Worm (Caenorhabditis elegans): Measurements from ENCODE around the gene F54H5.2.

F54H5.2 gene

ce11 chrII:6589408-6589807 is 37.9 kb upstream of the F54H5.2 start, which contains the start of gene vps-32.1:
TSS of gene vps-32.1 (plus strand) at chrII:6589708.
- TF ChIP-seq pha-4 (tag; optimal IDR thresholded peaks at IDR 0.05) (peak; percentile 21), fos-1 (tag; optimal IDR thresholded peaks at IDR 0.05) (peak; percentile 19), pqm-1 (tag; optimal IDR thresholded peaks at IDR 0.05) (peak; percentile 49), unc-39 (tag; optimal IDR thresholded peaks at IDR 0.05) (no peak)

DNA sequence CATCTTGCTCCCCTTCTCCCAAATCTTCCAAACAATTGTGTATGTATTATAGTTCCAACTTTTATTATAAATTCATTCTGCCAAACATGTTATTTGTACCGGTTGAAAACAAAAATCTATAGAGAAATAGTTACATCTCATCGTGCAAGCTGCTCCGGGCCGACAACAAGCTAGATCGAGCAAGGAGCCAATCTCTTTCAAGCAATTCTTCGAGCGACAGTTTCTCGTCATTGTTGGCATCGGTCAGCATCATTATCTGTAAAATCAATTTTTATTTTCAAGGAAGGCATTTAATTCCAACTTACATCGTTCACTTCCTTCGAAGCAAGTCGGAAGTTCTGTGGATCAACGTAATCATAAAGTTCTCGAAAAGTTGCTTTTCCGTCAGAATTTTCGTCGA is 36.3 kb upstream of the F54H5.2 start:
- TF ChIP-seq ama-1 (optimal IDR thresholded peaks at IDR 0.05) (peak; percentile 70), jun-1 (tag; optimal IDR thresholded peaks at IDR 0.05) (no peak), lin-39 (tag; optimal IDR thresholded peaks at IDR 0.05) (no peak)

ce11 chrII:6592251-6592650 is 35.0 kb upstream of the F54H5.2 start, which contains the start of gene C56C10.9:
TSS of gene C56C10.9 (minus strand) at chrII:6592351.
- TF ChIP-seq pha-4 (tag; optimal IDR thresholded peaks at IDR 0.05) (no peak), nhr-28 (tag; optimal IDR thresholded peaks at IDR 0.05) (no peak), ceh-28 (tag; optimal IDR thresholded peaks at IDR 0.05) (no peak)

DNA sequence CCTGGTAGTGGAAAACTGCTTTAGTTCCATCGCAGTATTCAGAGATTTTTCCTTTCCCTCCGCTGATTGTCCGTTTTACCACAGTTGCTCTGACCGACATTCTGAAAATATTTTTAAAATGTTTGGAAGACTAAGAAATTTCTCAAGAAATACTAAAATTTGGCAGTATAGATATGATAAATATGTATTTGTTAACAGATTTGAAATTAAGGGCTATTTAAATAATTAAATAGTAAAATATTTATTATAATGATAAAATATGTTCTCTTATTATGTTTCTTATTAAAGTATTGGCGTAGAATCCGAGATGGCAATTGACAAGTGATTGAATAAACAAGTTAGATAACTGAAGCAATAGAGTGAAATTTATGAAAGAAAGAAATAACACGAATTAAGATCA is 33.1 kb upstream of the F54H5.2 start, which contains the start of gene aipr-1:
aipr-1 (minus strand) TSS at position 101 of the 400 bp plus-strand sequence.
- TF ChIP-seq nhr-12 (tag; optimal IDR thresholded peaks at IDR 0.05) = no peak
- no peak for TF ChIP-seq aly-2 (tag; optimal IDR thresholded peaks at IDR 0.05)
- no peak for TF ChIP-seq ceh-9 (tag; optimal IDR thresholded peaks at IDR 0.05)
- TF ChIP-seq pqm-1 (tag; optimal IDR thresholded peaks at IDR 0.05) = no peak
- TF ChIP-seq nhr-77 (tag; optimal IDR thresholded peaks at IDR 0.05) = no peak
- no peak for TF ChIP-seq nhr-237 (tag; optimal IDR thresholded peaks at IDR 0.05)
- TF ChIP-seq daf-12 (tag; optimal IDR thresholded peaks at IDR 0.05) = no peak
- TF ChIP-seq sea-2 (GFP tag; optimal IDR thresholded peaks at IDR 0.05) = no peak
- TF ChIP-seq egl-27 (tag; optimal IDR thresholded peaks at IDR 0.05) = no peak
- no peak for TF ChIP-seq lsy-12 (tag; optimal IDR thresholded peaks at IDR 0.05)
- TF ChIP-seq elt-3 (tag; optimal IDR thresholded peaks at IDR 0.05) = no peak
- TF ChIP-seq eor-1 (tag; optimal IDR thresholded peaks at IDR 0.05) = no peak
- no peak for TF ChIP-seq elt-2 (tag; optimal IDR thresholded peaks at IDR 0.05)
- TF ChIP-seq hmg-11 (tag; optimal IDR thresholded peaks at IDR 0.05) = no peak
- TF ChIP-seq ama-1 (optimal IDR thresholded peaks at IDR 0.05) = no peak

DNA sequence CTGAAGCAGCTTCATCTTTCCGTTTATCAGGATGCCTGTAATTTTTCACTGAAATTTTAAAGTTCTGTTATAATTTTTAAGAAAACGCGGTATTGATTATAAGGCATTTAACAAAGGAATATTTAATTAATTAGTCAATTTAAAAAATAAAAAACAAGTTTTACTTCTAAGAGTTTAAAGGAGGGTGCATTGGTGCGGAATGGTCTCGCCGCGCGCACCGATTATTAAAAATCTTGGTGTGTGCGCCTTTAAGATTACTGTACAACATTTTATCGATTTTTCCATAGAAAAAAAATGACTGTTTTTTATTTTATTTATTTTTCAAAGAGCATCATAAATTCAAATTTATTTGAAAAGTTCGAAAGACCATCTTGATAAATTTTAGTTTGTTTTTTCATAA is 29.8 kb upstream of the F54H5.2 start:
- TF ChIP-seq pqm-1 (tag; optimal IDR thresholded peaks at IDR 0.05) = no peak
- no peak for TF ChIP-seq nhr-237 (tag; optimal IDR thresholded peaks at IDR 0.05)

DNA sequence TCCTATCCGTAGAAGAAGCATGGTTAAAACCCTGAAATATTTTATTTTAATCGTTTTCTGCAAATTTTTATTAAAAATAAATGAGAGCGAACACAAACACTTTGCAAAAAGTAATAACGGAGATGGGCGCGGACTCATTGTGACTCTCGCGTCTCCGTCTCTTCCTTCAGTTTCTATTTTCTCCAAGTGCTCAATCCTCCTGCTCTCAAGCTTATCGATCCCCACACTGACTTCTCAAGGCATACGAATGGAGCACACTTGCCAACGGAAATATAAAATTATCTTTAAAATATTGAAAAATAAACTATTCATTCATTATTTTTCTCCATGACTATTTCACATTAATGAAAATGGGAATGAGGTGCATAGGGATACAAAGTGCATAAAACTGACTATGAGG is 29.2 kb upstream of the F54H5.2 start, which contains the start of gene dnj-8:
dnj-8 (minus strand) TSS at position 31 of the 400 bp plus-strand sequence.
- TF ChIP-seq lin-15B (tag; optimal IDR thresholded peaks at IDR 0.05) (peak; percentile 23), pha-4 (tag; optimal IDR thresholded peaks at IDR 0.05) (peak; percentile 25), lin-39 (tag; optimal IDR thresholded peaks at IDR 0.05) (peak; percentile 66), nfya-1 (tag; optimal IDR thresholded peaks at IDR 0.05; ENCODE audit: insufficient read depth) (peak; percentile 60), hmg-11 (tag; optimal IDR thresholded peaks at IDR 0.05) (no peak), ama-1 (optimal IDR thresholded peaks at IDR 0.05) (peak; percentile 6)

ce11 chrII:6600973-6601372 is 26.3 kb upstream of the F54H5.2 start, which contains the start of gene vps-33.2:
TSS of gene vps-33.2 (plus strand) at chrII:6601216.
- TF ChIP-seq aly-2 (tag; optimal IDR thresholded peaks at IDR 0.05) (no peak), nfya-1 (tag; optimal IDR thresholded peaks at IDR 0.05; ENCODE audit: insufficient read depth) (peak; percentile 54), lin-39 (tag; optimal IDR thresholded peaks at IDR 0.05) (peak; percentile 24), elt-1 (tag; optimal IDR thresholded peaks at IDR 0.05) (no peak), elt-2 (tag; optimal IDR thresholded peaks at IDR 0.05) (peak; percentile 19), nhr-25 (tag; optimal IDR thresholded peaks at IDR 0.05) (peak; percentile 3), hmg-11 (tag; optimal IDR thresholded peaks at IDR 0.05) (peak; percentile 80), lsy-12 (tag; optimal IDR thresholded peaks at IDR 0.05) (peak; percentile 33), nhr-23 (tag; optimal IDR thresholded peaks at IDR 0.05) (peak; percentile 9), nhr-12 (tag; optimal IDR thresholded peaks at IDR 0.05) (no peak), eor-1 (tag; optimal IDR thresholded peaks at IDR 0.05) (no peak)

DNA sequence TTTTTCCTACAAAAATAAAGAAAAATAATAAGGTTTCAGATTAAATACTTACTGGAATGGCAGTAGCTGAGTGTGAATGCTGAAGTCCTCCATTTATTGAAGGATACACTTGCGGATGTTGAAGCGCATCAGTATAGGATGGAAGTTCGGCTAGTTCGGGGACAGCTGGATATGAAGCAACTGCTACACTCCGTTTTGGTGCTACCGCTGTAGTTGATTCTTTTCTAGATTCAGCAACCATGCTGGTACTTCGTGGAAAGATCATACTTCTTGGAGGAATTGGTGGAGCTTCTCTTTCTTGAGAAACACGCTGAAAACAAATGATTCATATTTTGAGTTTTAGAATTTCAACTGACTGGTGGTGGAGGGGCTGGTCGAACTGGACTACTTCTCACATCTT is 18.7 kb upstream of the F54H5.2 start:
- TF ChIP-seq nhr-12 (tag; optimal IDR thresholded peaks at IDR 0.05) (no peak), skn-1 (tag; optimal IDR thresholded peaks at IDR 0.05) (no peak), R02D3.7 (tag; optimal IDR thresholded peaks at IDR 0.05) (no peak), nhr-67 (tag; optimal IDR thresholded peaks at IDR 0.05) (no peak), egl-5 (tag; optimal IDR thresholded peaks at IDR 0.05) (no peak), aly-2 (tag; optimal IDR thresholded peaks at IDR 0.05) (no peak), ztf-4 (tag; optimal IDR thresholded peaks at IDR 0.05) (no peak), nhr-11 (tag; optimal IDR thresholded peaks at IDR 0.05) (no peak), ZK546.5 (tag; optimal IDR thresholded peaks at IDR 0.05) (no peak), eor-1 (tag; optimal IDR thresholded peaks at IDR 0.05) (no peak), elt-2 (tag; optimal IDR thresholded peaks at IDR 0.05) (no peak), nhr-43 (tag; optimal IDR thresholded peaks at IDR 0.05; ENCODE audit: poor library complexity, severe bottlenecking) (no peak), fos-1 (tag; optimal IDR thresholded peaks at IDR 0.05) (no peak), jun-1 (tag; optimal IDR thresholded peaks at IDR 0.05) (no peak), ama-1 (optimal IDR thresholded peaks at IDR 0.05) (no peak)

Measured in whole organism, L3 larva.